Worm (Caenorhabditis elegans) whole organism, L2 larva: Measurements from ENCODE around the gene ZK1067.3.

Source experiments
- ama-1 ChIP-seq: fragments of 150-350 bp; optimal IDR thresholded peaks from 2 replicates; lab custom pipeline; 2018; ENCODE audit warnings: inconsistent platforms
- elt-1 ChIP-seq: fragments of 150-350 bp; optimal IDR thresholded peaks from 2 replicates; lab custom pipeline; 2014; ENCODE audit warnings: missing biosample characterization, missing genetic modification characterization
- fos-1 ChIP-seq: fragments of 150-350 bp; optimal IDR thresholded peaks from 2 replicates; lab custom pipeline; 2014; ENCODE audit warnings: missing biosample characterization, missing genetic modification characterization
- lin-11 ChIP-seq: fragments of 150-350 bp; sonication (generic microtip); optimal IDR thresholded peaks from 2 replicates; lab custom pipeline; 2014; ENCODE audit warnings: missing biosample characterization, missing genetic modification characterization, inconsistent platforms, mixed read lengths
- mbf-1 ChIP-seq: sonication (generic microtip); optimal IDR thresholded peaks from 2 replicates; lab custom pipeline; 2017; ENCODE audit warnings: missing biosample characterization, missing genetic modification characterization
- nhr-25 ChIP-seq: fragments of 150-350 bp; sonication (generic microtip); optimal IDR thresholded peaks from 3 replicates; lab custom pipeline; 2014; ENCODE audit warnings: missing biosample characterization, missing genetic modification characterization
- nhr-77 ChIP-seq: fragments of 150-350 bp; optimal IDR thresholded peaks from 2 replicates; lab custom pipeline; 2014; ENCODE audit warnings: missing biosample characterization, missing genetic modification characterization
- snpc-4 ChIP-seq: fragments of 150-350 bp; optimal IDR thresholded peaks from 2 replicates; lab custom pipeline; 2014; ENCODE audit warnings: missing biosample characterization, missing genetic modification characterization
- unc-55 ChIP-seq: fragments of 150-350 bp; sonication (generic microtip); optimal IDR thresholded peaks from 3 replicates; lab custom pipeline; 2014; ENCODE audit warnings: missing biosample characterization, missing genetic modification reagents, missing genetic modification characterization
- zag-1 ChIP-seq: fragments of 150-350 bp; optimal IDR thresholded peaks from 2 replicates; lab custom pipeline; 2014; ENCODE audit warnings: missing biosample characterization, missing genetic modification characterization
- ztf-11 ChIP-seq: sonication (generic microtip); optimal IDR thresholded peaks from 2 replicates; lab custom pipeline; 2017; ENCODE audit warnings: missing biosample characterization, missing genetic modification characterization

DNA sequence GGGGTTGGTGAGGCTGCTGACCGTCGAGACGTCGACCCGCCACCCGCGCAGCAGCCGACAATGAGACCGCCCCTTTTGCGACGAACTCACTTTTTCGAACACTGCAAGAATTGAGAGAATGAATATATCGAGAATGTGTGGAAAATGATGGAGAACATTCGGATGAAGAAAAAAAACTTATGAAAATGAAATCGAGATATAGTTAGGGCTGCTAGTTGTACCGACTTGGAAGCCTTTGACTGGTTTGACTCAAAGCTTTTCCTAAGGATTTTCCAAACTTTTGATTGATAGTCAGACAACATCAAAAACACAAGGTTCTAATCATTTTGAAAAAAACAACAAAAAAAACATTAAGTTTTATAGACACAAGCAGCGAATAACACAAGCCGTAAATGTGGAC is 34.7 kb upstream of the ZK1067.3 start, which contains the start of gene sym-2:
- TF ChIP-seq lin-11, result no peak
- TF ChIP-seq unc-55, result no peak
- no peak for TF ChIP-seq mbf-1 (tag; lab: Kevin White, UChicago)
- TF ChIP-seq nhr-25 (tag; lab: Kevin White, UChicago), result no peak
- no peak for TF ChIP-seq fos-1 (tag; lab: Kevin White, UChicago)
- TF ChIP-seq snpc-4 (tag; lab: Kevin White, UChicago), result no peak
- no peak for TF ChIP-seq nhr-77
- TF ChIP-seq ztf-11, result no peak
- no peak for TF ChIP-seq zag-1
- TF ChIP-seq elt-1 (tag; lab: Kevin White, UChicago), result no peak
- no peak for TF ChIP-seq ama-1 (lab: Kevin White, UChicago)
